Fruit fly (Drosophila melanogaster) whole organism: ENCODE results near the gene CG12316.
A peak's percentile ranks its signal among the peaks of the same experiment; 100 is the strongest.

ENCODE experiments used
- CG8478 ChIP-seq: fragments of >200 bp; optimal IDR thresholded peaks from 2 replicates; lab custom pipeline; 2018; ENCODE audit warnings: inconsistent platforms
- Dll ChIP-seq: fragments of >200 bp; optimal IDR thresholded peaks from 2 replicates; lab custom pipeline; 2017
- EcR ChIP-seq, 2 experiments: fragments of >200 bp; optimal IDR thresholded peaks; 2 replicates each; lab custom pipeline; 2017; ENCODE audit warnings: missing biosample characterization in 2 of 2, missing genetic modification characterization in 2 of 2, missing genetic modification reagents in 2 of 2
- pan ChIP-seq: fragments of >200 bp; optimal IDR thresholded peaks from 2 replicates; lab custom pipeline; 2017

- no peak for TF ChIP-seq pan
- peak; percentile 21 for TF ChIP-seq CG8478 (lab: Kevin White, UChicago)
- TF ChIP-seq EcR (GFP tag; optimal IDR thresholded peaks at IDR 0.05; lab: Kevin White, UChicago) = no peak
- peak; percentile 65 for TF ChIP-seq Dll (lab: Kevin White, UChicago)
Observed at dm6 chr3L:15103988-15104848, 32.5 kb downstream of the CG12316 start.
